Worm (Caenorhabditis elegans) whole organism, L4 larva: ENCODE measurements around the gene K08F11.1.
"Not testable (repeated sequence)": the region's sequence is repeated elsewhere in the genome, so short reads cannot be mapped to it uniquely, and the experiment has no call there.

ENCODE experiments used
- D1046.2 ChIP-seq: fragments of 200-800 bp; sonication (Bioruptor generic); IDR thresholded peaks from 2 replicates; pipeline ENCODE4 v1.3.6; 2022; ENCODE audit warnings: missing genetic modification characterization, missing compliant biosample characterization
- F10B5.3 ChIP-seq: sonication (generic microtip); optimal IDR thresholded peaks from 2 replicates; lab custom pipeline; 2016; ENCODE audit warnings: mild to moderate bottlenecking, missing genetic modification characterization, missing compliant biosample characterization
- F26F4.8 ChIP-seq: fragments of 200-800 bp; sonication (Bioruptor generic); conservative IDR thresholded peaks from 2 replicates; pipeline ENCODE4 v1.3.6; 2022; ENCODE audit warnings: missing genetic modification characterization, missing compliant biosample characterization
- F37D6.2 ChIP-seq: sonication (generic microtip); optimal IDR thresholded peaks from 2 replicates; lab custom pipeline; 2016; ENCODE audit warnings: mild to moderate bottlenecking, missing genetic modification characterization, missing compliant biosample characterization
- Y105C5A.15 ChIP-seq: fragments of 200-800 bp; sonication (Bioruptor generic); IDR thresholded peaks from 2 replicates; pipeline ENCODE4 v1.3.6; 2022; ENCODE audit warnings: missing genetic modification characterization, missing compliant biosample characterization
- Y48G9A.11 ChIP-seq: fragments of 200-800 bp; sonication (Bioruptor generic); IDR thresholded peaks from 2 replicates; pipeline ENCODE4 v1.3.6; 2022; ENCODE audit warnings: missing genetic modification reagents, missing genetic modification characterization, missing compliant biosample characterization
- Y5F2A.4 ChIP-seq: fragments of 200-800 bp; sonication (Bioruptor generic); optimal IDR thresholded peaks from 2 replicates; lab custom pipeline; 2018; ENCODE audit warnings: mild to moderate bottlenecking, missing genetic modification characterization, missing compliant biosample characterization
- Y75B8A.6 ChIP-seq: fragments of 200-800 bp; sonication (Bioruptor generic); IDR thresholded peaks from 2 replicates; pipeline ENCODE4 v1.3.6; 2022; ENCODE audit warnings: missing genetic modification reagents, missing genetic modification characterization, missing compliant biosample characterization
- ZK546.5 ChIP-seq, 2 experiments: sonication (generic microtip); optimal IDR thresholded peaks; 2 replicates each; lab custom pipeline; 2017; ENCODE audit warnings: missing biosample characterization in 2 of 2, missing genetic modification characterization in 2 of 2
- arid-1 ChIP-seq: fragments of 200-800 bp; sonication (Bioruptor generic); conservative IDR thresholded peaks from 2 replicates; pipeline ENCODE4 v1.3.6; 2022; ENCODE audit warnings: missing genetic modification reagents, missing genetic modification characterization, missing compliant biosample characterization
- ceh-20 ChIP-seq: fragments of 200-800 bp; sonication (Bioruptor generic); IDR thresholded peaks from 2 replicates; pipeline ENCODE4 v1.3.6; 2022; ENCODE audit warnings: missing genetic modification reagents, missing genetic modification characterization, missing compliant biosample characterization
- ceh-44 ChIP-seq: fragments of 200-800 bp; sonication (Bioruptor generic); IDR thresholded peaks from 2 replicates; pipeline ENCODE4 v1.3.6; 2022; ENCODE audit warnings: missing genetic modification reagents, missing genetic modification characterization, missing compliant biosample characterization
- ctbp-1 ChIP-seq: fragments of 200-800 bp; sonication (Bioruptor generic); IDR thresholded peaks from 2 replicates; pipeline ENCODE4 v1.3.6; 2022; ENCODE audit warnings: missing genetic modification reagents, missing genetic modification characterization, missing compliant biosample characterization
- daf-16 ChIP-seq, 3 experiments: sonication (generic microtip); optimal IDR thresholded peaks; 2 replicates each; lab custom pipeline; 2016 to 2017; ENCODE audit warnings: missing genetic modification characterization in 3 of 3, missing genetic modification reagents in 3 of 3, mild to moderate bottlenecking in 2 of 3, missing compliant biosample characterization in 2 of 3, missing biosample characterization in 1 of 3, moderate library complexity in 1 of 3
- daf-8 ChIP-seq: fragments of 200-800 bp; sonication (Bioruptor generic); IDR thresholded peaks from 2 replicates; pipeline ENCODE4 v1.3.6; 2022; ENCODE audit warnings: missing genetic modification characterization, missing compliant biosample characterization
- dmd-6 ChIP-seq: fragments of 200-800 bp; sonication (Bioruptor generic); IDR thresholded peaks from 2 replicates; pipeline ENCODE4 v1.3.6; 2022; ENCODE audit warnings: missing genetic modification reagents, missing genetic modification characterization, missing compliant biosample characterization
- dmd-8 ChIP-seq: fragments of 200-800 bp; sonication (Bioruptor generic); IDR thresholded peaks from 2 replicates; pipeline ENCODE4 v1.3.6; 2022; ENCODE audit warnings: missing genetic modification characterization, missing compliant biosample characterization
- dpl-1 ChIP-seq: fragments of 150-350 bp; optimal IDR thresholded peaks from 2 replicates; lab custom pipeline; 2014; ENCODE audit warnings: missing biosample characterization, missing genetic modification reagents, missing genetic modification characterization
- duxl-1 ChIP-seq: sonication (generic microtip); optimal IDR thresholded peaks from 2 replicates; lab custom pipeline; 2016; ENCODE audit warnings: mild to moderate bottlenecking, missing genetic modification characterization, moderate library complexity, missing compliant biosample characterization; ENCODE audit not compliant: poor library complexity
- hif-1 ChIP-seq, 2 experiments: sonication (generic microtip); optimal IDR thresholded peaks; 2 replicates each; lab custom pipeline; 2016 to 2017; ENCODE audit warnings: missing compliant biosample characterization in 2 of 2, missing genetic modification characterization in 2 of 2, missing genetic modification reagents in 2 of 2, missing genotype in 2 of 2, mild to moderate bottlenecking in 1 of 2
- hmg-1.1 ChIP-seq: fragments of 200-800 bp; sonication (Bioruptor generic); IDR thresholded peaks from 2 replicates; pipeline ENCODE4 v1.3.6; 2022; ENCODE audit warnings: missing genetic modification reagents, missing genetic modification characterization, missing compliant biosample characterization
- jun-1 ChIP-seq: fragments of 150-350 bp; optimal IDR thresholded peaks from 2 replicates; lab custom pipeline; 2014; ENCODE audit warnings: missing biosample characterization, missing genetic modification reagents, missing genetic modification characterization
- lim-7 ChIP-seq: fragments of 200-800 bp; sonication (Bioruptor generic); IDR thresholded peaks from 2 replicates; pipeline ENCODE4 v1.3.6; 2022; ENCODE audit warnings: missing genetic modification characterization, missing compliant biosample characterization
- lin-1 ChIP-seq: fragments of 200-800 bp; sonication (Bioruptor generic); IDR thresholded peaks from 2 replicates; pipeline ENCODE4 v1.3.6; 2022; ENCODE audit warnings: missing genetic modification reagents, missing genetic modification characterization, missing compliant biosample characterization
- lin-15B ChIP-seq: fragments of 150-350 bp; sonication (generic microtip); optimal IDR thresholded peaks from 3 replicates; lab custom pipeline; 2014; ENCODE audit warnings: missing biosample characterization, missing genetic modification characterization
- lsy-2 ChIP-seq, 2 experiments: fragments of 150-350 bp in 1 of 2; sonication (generic microtip) in 1 of 2; optimal IDR thresholded peaks; 2 replicates each; lab custom pipeline; 2014 to 2017; ENCODE audit warnings: missing biosample characterization in 2 of 2, missing genetic modification characterization in 2 of 2
- madf-5 ChIP-seq, 2 experiments: fragments of 200-800 bp; sonication (Bioruptor generic); IDR thresholded peaks; 2 replicates each; pipeline ENCODE4 v1.3.6; 2022; ENCODE audit warnings: missing compliant biosample characterization in 2 of 2, missing genetic modification characterization in 2 of 2
- madf-9 ChIP-seq: fragments of 200-800 bp; sonication (Bioruptor generic); conservative IDR thresholded peaks from 2 replicates; pipeline ENCODE4 v1.3.6; 2022; ENCODE audit warnings: missing genetic modification reagents, missing genetic modification characterization, missing compliant biosample characterization
- mdl-1 ChIP-seq, 2 experiments: fragments of 150-350 bp in 1 of 2; sonication (generic microtip) in 1 of 2; optimal IDR thresholded peaks; 2 replicates each; lab custom pipeline; 2014 to 2017; ENCODE audit warnings: missing biosample characterization in 2 of 2, missing genetic modification characterization in 2 of 2
- mdt-29 ChIP-seq: fragments of 200-800 bp; sonication (Bioruptor generic); IDR thresholded peaks from 2 replicates; pipeline ENCODE4 v1.3.6; 2022; ENCODE audit warnings: missing genetic modification reagents, missing genetic modification characterization, missing compliant biosample characterization
- mxl-2 ChIP-seq: fragments of 200-800 bp; sonication (Bioruptor generic); conservative IDR thresholded peaks from 2 replicates; pipeline ENCODE4 v1.3.6; 2022; ENCODE audit warnings: missing genetic modification reagents, missing genetic modification characterization, missing compliant biosample characterization
- nhr-48 ChIP-seq: sonication (generic microtip); optimal IDR thresholded peaks from 2 replicates; lab custom pipeline; 2016; ENCODE audit warnings: mild to moderate bottlenecking, missing genetic modification characterization, missing compliant biosample characterization
- pha-4 ChIP-seq, 2 experiments: fragments of 150-350 bp in 1 of 2; fragments of 200-800 bp in 1 of 2; sonication (Bioruptor generic) in 1 of 2; IDR thresholded peaks in 1 of 2; optimal IDR thresholded peaks in 1 of 2; 2 replicates each; pipeline versions ENCODE4 v1.3.6 to Lab custom; 2014 to 2022; ENCODE audit warnings: missing genetic modification characterization in 2 of 2, missing genetic modification reagents in 2 of 2, missing biosample characterization in 1 of 2, missing compliant biosample characterization in 1 of 2
- php-3 ChIP-seq: fragments of 200-800 bp; sonication (Bioruptor generic); IDR thresholded peaks from 2 replicates; pipeline ENCODE4 v1.3.6; 2022; ENCODE audit warnings: missing genetic modification reagents, missing genetic modification characterization, missing compliant biosample characterization
- pqm-1 ChIP-seq: sonication (generic microtip); optimal IDR thresholded peaks from 2 replicates; lab custom pipeline; 2017; ENCODE audit warnings: missing biosample characterization, missing genetic modification characterization
- rbr-2 ChIP-seq: sonication (generic microtip); optimal IDR thresholded peaks from 2 replicates; lab custom pipeline; 2016; ENCODE audit warnings: missing genotype, missing genetic modification characterization, missing compliant biosample characterization
- saeg-2 ChIP-seq: fragments of 200-800 bp; sonication (Bioruptor generic); IDR thresholded peaks from 2 replicates; pipeline ENCODE4 v1.3.6; 2022; ENCODE audit warnings: missing genetic modification reagents, missing genetic modification characterization, missing compliant biosample characterization
- snpc-1.2 ChIP-seq: fragments of 200-800 bp; sonication (Bioruptor generic); IDR thresholded peaks from 2 replicates; pipeline ENCODE4 v1.3.6; 2022; ENCODE audit warnings: missing genetic modification reagents, missing genetic modification characterization, missing compliant biosample characterization
- spr-1 ChIP-seq: sonication (generic microtip); optimal IDR thresholded peaks from 2 replicates; lab custom pipeline; 2016; ENCODE audit warnings: mild to moderate bottlenecking, missing genetic modification characterization, missing compliant biosample characterization
- spr-3 ChIP-seq: fragments of 200-800 bp; sonication (Bioruptor generic); optimal IDR thresholded peaks from 2 replicates; lab custom pipeline; 2018; ENCODE audit warnings: mild to moderate bottlenecking, missing genetic modification characterization, missing compliant biosample characterization
- tra-1 ChIP-seq: fragments of 200-800 bp; sonication (Bioruptor generic); IDR thresholded peaks from 2 replicates; pipeline ENCODE4 v1.3.6; 2022; ENCODE audit warnings: missing genetic modification reagents, missing genetic modification characterization, missing compliant biosample characterization
- unc-130 ChIP-seq: sonication (generic microtip); optimal IDR thresholded peaks from 2 replicates; lab custom pipeline; 2016; ENCODE audit warnings: missing genetic modification reagents, missing genetic modification characterization, missing compliant biosample characterization
- vab-7 ChIP-seq: fragments of 200-800 bp; sonication (Bioruptor generic); IDR thresholded peaks from 2 replicates; pipeline ENCODE4 v1.3.6; 2022; ENCODE audit warnings: missing genetic modification reagents, missing genetic modification characterization, missing compliant biosample characterization
- zfp-2 ChIP-seq: sonication (generic microtip); optimal IDR thresholded peaks from 2 replicates; lab custom pipeline; 2016; ENCODE audit warnings: mild to moderate bottlenecking, missing genetic modification characterization, missing compliant biosample characterization
- zfp-3 ChIP-seq: fragments of 200-800 bp; sonication (Bioruptor generic); conservative IDR thresholded peaks from 2 replicates; pipeline ENCODE4 v1.3.6; 2022; ENCODE audit warnings: missing genetic modification reagents, missing genetic modification characterization, missing compliant biosample characterization
- zip-11 ChIP-seq: fragments of 200-800 bp; sonication (Bioruptor generic); IDR thresholded peaks from 2 replicates; pipeline ENCODE4 v1.3.6; 2022; ENCODE audit warnings: missing genetic modification characterization, missing compliant biosample characterization
- zip-2 ChIP-seq: fragments of 150-350 bp; optimal IDR thresholded peaks from 2 replicates; lab custom pipeline; 2014; ENCODE audit warnings: missing biosample characterization, missing genetic modification characterization

The K08F11.1 gene

DNA sequence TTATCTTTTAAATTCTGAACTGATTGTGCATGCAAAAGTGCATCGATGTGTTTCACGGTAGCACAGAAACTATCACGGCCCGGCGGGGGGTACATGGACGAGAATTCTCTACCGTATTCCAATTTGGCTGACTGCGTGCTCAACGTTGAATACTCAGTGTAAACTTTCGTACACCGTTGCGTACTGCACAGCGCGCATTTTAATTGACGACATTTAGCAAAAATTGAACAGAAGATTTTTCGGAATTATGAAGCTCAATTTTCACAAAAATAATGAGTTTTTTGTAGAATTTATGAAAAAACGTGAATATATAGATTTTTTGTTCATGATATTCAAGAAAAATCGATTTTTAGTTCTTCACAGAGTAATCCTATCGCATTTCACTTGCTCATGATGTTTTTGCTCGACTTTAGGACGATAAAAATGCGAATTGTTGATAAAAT, 837 bp downstream of the K08F11.1 start (continued):
- TF ChIP-seq pha-4 (GFP tag; IDR thresholded peaks at IDR 0.05; lab: Robert Waterston, UW) = peak; percentile 99
- not testable (repeated sequence) for TF ChIP-seq pha-4 (tag; optimal IDR thresholded peaks at IDR 0.05; lab: Kevin White, UChicago)
- peak; percentile 91 for TF ChIP-seq F37D6.2 (tag; lab: Kevin White, UChicago)
- peak; percentile 1 for TF ChIP-seq jun-1 (tag; lab: Kevin White, UChicago)
- TF ChIP-seq zip-2 (tag; lab: Kevin White, UChicago) = peak; percentile 27
- TF ChIP-seq lim-7 (GFP tag; lab: Robert Waterston, UW) = peak; percentile 65; the same call in 1 of the 2 replicates
- TF ChIP-seq Y75B8A.6 (GFP tag; lab: Robert Waterston, UW) = peak; percentile 100
- peak; percentile 100 for TF ChIP-seq daf-8
- TF ChIP-seq arid-1 (GFP tag; lab: Robert Waterston, UW) = peak; percentile 98
- TF ChIP-seq saeg-2 (GFP tag; lab: Robert Waterston, UW) = peak; percentile 100
- TF ChIP-seq daf-16 (GFP tag; optimal IDR thresholded peaks at IDR 0.05; lab: Kevin White, UChicago) = peak; percentile 22 to 30
- peak; percentile 16 for TF ChIP-seq daf-16 (tag; optimal IDR thresholded peaks at IDR 0.05; lab: Kevin White, UChicago)
- peak; percentile 95 for TF ChIP-seq mxl-2 (GFP tag; lab: Robert Waterston, UW)
- TF ChIP-seq madf-9 (GFP tag; lab: Robert Waterston, UW) = peak; percentile 100
- peak; percentile 81 for TF ChIP-seq dmd-8 (GFP tag; lab: Robert Waterston, UW)
- peak; percentile 67 for TF ChIP-seq dpl-1 (GFP tag; lab: Kevin White, UChicago)
- peak; percentile 96 for TF ChIP-seq rbr-2 (tag; lab: Kevin White, UChicago)
- peak; percentile 95 to 100 for TF ChIP-seq madf-5 (GFP tag; IDR thresholded peaks at IDR 0.05; lab: Robert Waterston, UW)
- peak; percentile 100 for TF ChIP-seq zfp-3 (GFP tag; lab: Robert Waterston, UW)
- peak; percentile 99 for TF ChIP-seq D1046.2 (GFP tag; lab: Robert Waterston, UW)
- TF ChIP-seq lin-15B (tag; lab: Kevin White, UChicago) = peak; percentile 13
- peak; percentile 89 for TF ChIP-seq spr-1
- peak; percentile 68 to 78 for TF ChIP-seq hif-1 (tag; optimal IDR thresholded peaks at IDR 0.05; lab: Kevin White, UChicago)
- peak; percentile 99 for TF ChIP-seq mdt-29 (GFP tag; lab: Robert Waterston, UW)
- TF ChIP-seq php-3 (GFP tag; lab: Robert Waterston, UW) = peak; percentile 100
- peak; percentile 99 for TF ChIP-seq ceh-44 (GFP tag; lab: Robert Waterston, UW)
- TF ChIP-seq F10B5.3 (tag; lab: Kevin White, UChicago) = peak; percentile 81
- TF ChIP-seq ZK546.5 (tag; optimal IDR thresholded peaks at IDR 0.05; lab: Kevin White, UChicago) = peak in 1 of 2 experiments; percentile 38
- TF ChIP-seq Y5F2A.4 = peak; percentile 35
- peak; percentile 99 for TF ChIP-seq ctbp-1 (GFP tag; lab: Robert Waterston, UW)
- TF ChIP-seq Y105C5A.15 (GFP tag; lab: Robert Waterston, UW) = peak; percentile 93; the same call in 1 of the 2 replicates
- TF ChIP-seq nhr-48 (tag; lab: Kevin White, UChicago) = peak; percentile 84
- TF ChIP-seq pqm-1 = peak; percentile 7
- TF ChIP-seq spr-3 (GFP tag; lab: Kevin White, UChicago) = peak; percentile 68
- TF ChIP-seq zfp-2 (tag; lab: Kevin White, UChicago) = peak; percentile 82
- peak; percentile 96 to 97 for TF ChIP-seq lsy-2 (tag; optimal IDR thresholded peaks at IDR 0.05; lab: Kevin White, UChicago)
- TF ChIP-seq mdl-1 (tag; optimal IDR thresholded peaks at IDR 0.05; lab: Kevin White, UChicago) = peak in 1 of 2 experiments; percentile 23
- TF ChIP-seq zip-11 (GFP tag; lab: Robert Waterston, UW) = 0 out of 2 replicates have a peak, but pooled peaks have one; percentile 72

DNA sequence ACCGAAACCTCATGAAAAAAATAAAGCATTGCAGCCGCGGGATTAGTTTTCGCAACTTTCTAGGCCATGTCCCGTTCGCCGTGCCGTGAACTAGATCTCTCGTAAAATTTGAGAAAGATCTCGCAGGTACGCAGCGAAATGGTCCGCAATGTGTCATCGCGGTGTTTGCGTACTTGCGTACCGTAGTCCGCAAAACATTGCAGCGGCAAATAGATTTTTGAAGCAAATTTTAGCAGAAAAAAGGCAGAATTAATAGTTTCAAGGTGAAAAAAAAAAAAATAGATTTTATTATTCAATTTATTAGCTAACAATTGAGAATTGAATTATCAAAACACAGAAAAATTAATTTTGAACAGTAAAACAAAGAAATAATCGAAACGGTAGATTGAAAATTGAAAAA, 3.3 kb downstream of the K08F11.1 start:
- TF ChIP-seq spr-3 (GFP tag; lab: Kevin White, UChicago) (peak; percentile 70), hmg-1.1 (GFP tag; lab: Robert Waterston, UW) (peak; percentile 99), zip-2 (tag; lab: Kevin White, UChicago) (peak; percentile 29), Y75B8A.6 (GFP tag; lab: Robert Waterston, UW) (peak; percentile 99), lin-1 (GFP tag; lab: Robert Waterston, UW) (peak; percentile 98), unc-130 (GFP tag; lab: Kevin White, UChicago) (peak; percentile 86), dmd-6 (peak; percentile 100), snpc-1.2 (peak; percentile 93), D1046.2 (GFP tag; lab: Robert Waterston, UW) (peak; percentile 99), spr-1 (peak; percentile 88), vab-7 (GFP tag; lab: Robert Waterston, UW) (peak; percentile 100), ceh-20 (GFP tag; lab: Robert Waterston, UW) (peak; percentile 100), tra-1 (GFP tag; lab: Robert Waterston, UW) (peak; percentile 100), F26F4.8 (GFP tag; lab: Robert Waterston, UW) (0 out of 2 replicates have a peak, but pooled peaks have one; percentile 33), ceh-44 (GFP tag; lab: Robert Waterston, UW) (peak; percentile 99), Y48G9A.11 (GFP tag; lab: Robert Waterston, UW) (peak; percentile 96), duxl-1 (tag; lab: Kevin White, UChicago) (peak; percentile 70), hif-1 (tag; optimal IDR thresholded peaks at IDR 0.05; lab: Kevin White, UChicago) (peak in 1 of 2 experiments; percentile 84)
